Worm (Caenorhabditis elegans): ENCODE results near the gene ddo-3.
A peak's percentile ranks its signal among the peaks of the same experiment; 100 is the strongest.

Gene ddo-3

DNA sequence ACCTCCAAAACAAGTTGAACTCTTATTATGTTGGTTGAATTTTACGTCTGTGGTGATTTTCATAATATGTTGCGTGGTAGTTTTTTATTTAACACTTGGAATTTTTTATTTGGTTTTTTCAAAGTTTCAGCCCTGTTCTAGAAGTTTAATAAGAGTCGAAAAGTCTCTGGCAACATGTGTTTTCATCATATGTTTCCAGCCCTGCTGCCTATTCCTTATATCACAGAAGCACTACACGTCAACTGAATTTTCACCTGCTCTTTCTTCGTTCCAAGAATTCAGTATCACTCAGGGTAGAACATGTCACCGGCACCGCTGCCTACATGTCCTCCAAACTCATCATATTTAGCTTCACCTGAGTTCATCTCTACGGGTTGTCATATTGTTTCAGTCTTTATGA is 22.9 kb downstream of the ddo-3 start, which contains the start of gene srh-40:
TSS of gene srh-40 (plus strand) at position 301 of the 400 bp plus-strand sequence.
- TF ChIP-seq ceh-20 (GFP tag; IDR thresholded peaks at IDR 0.05) (no peak), pha-4 (GFP tag; IDR thresholded peaks at IDR 0.05) (no peak), pha-4 (tag; optimal IDR thresholded peaks at IDR 0.05) (no peak), ztf-7 (tag; optimal IDR thresholded peaks at IDR 0.05) (no peak), mxl-2 (GFP tag; conservative IDR thresholded peaks at IDR 0.05) (no peak), mep-1 (tag; optimal IDR thresholded peaks at IDR 0.05) (no peak)

DNA sequence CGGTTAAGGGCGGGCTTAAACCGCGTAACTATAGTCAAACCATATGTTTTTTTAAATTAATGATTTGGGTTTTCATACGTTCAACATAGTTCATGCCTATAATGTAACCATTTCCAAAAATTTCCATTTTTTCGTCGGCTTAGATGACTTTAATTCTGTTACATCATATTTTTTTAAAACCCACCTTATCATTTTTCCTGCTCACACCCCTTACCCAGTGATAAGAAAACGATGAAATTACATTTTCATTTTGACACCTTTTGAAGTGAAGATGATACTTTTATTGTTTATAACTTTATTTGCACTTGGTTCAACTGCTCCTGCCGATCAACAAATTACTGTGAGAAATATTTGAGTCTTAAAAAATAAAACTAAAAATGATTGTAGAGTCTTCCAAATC is 24.6 kb downstream of the ddo-3 start, which contains the start of gene ctsa-4.2:
TSS of gene ctsa-4.2 (plus strand) at position 247 of the 400 bp plus-strand sequence.
- TF ChIP-seq unc-62 (GFP tag; optimal IDR thresholded peaks at IDR 0.05 in 1 of 2) (no peak), unc-62 (tag; optimal IDR thresholded peaks at IDR 0.05) (no peak), ztf-7 (tag; optimal IDR thresholded peaks at IDR 0.05) (peak; percentile 74), daf-8 (GFP tag; IDR thresholded peaks at IDR 0.05) (no peak), daf-16 (GFP tag; optimal IDR thresholded peaks at IDR 0.05) (no peak), daf-16 (tag; optimal IDR thresholded peaks at IDR 0.05) (peak; percentile 57), nhr-25 (tag; optimal IDR thresholded peaks at IDR 0.05; ENCODE audit: borderline replicate concordance, insufficient read depth) (no peak), pqm-1 (tag; optimal IDR thresholded peaks at IDR 0.05) (peak; percentile 81), ces-1 (GFP tag; optimal IDR thresholded peaks at IDR 0.05) (no peak), nhr-28 (tag; optimal IDR thresholded peaks at IDR 0.05) (peak; percentile 31), skn-1 (tag; optimal IDR thresholded peaks at IDR 0.05) (no peak), spr-3 (GFP tag; optimal IDR thresholded peaks at IDR 0.05) (no peak), hlh-11 (tag; optimal IDR thresholded peaks at IDR 0.05) (peak; percentile 39), mdl-1 (tag; optimal IDR thresholded peaks at IDR 0.05) (no peak), ZK546.5 (tag; optimal IDR thresholded peaks at IDR 0.05) (no peak), jun-1 (tag; optimal IDR thresholded peaks at IDR 0.05) (no peak), ztf-11 (tag; optimal IDR thresholded peaks at IDR 0.05) (no peak), zfp-2 (tag; optimal IDR thresholded peaks at IDR 0.05) (no peak), nhr-77 (tag; optimal IDR thresholded peaks at IDR 0.05) (no peak), vab-7 (GFP tag; IDR thresholded peaks at IDR 0.05) (no peak), D1046.2 (GFP tag; IDR thresholded peaks at IDR 0.05) (no peak), daf-19 (GFP tag; conservative IDR thresholded peaks at IDR 0.05) (no peak), dve-1 (tag; optimal IDR thresholded peaks at IDR 0.05; ENCODE audit: insufficient read depth) (peak; percentile 59), saeg-2 (GFP tag; IDR thresholded peaks at IDR 0.05) (no peak), snpc-1.2 (GFP tag; IDR thresholded peaks at IDR 0.05) (no peak)

DNA sequence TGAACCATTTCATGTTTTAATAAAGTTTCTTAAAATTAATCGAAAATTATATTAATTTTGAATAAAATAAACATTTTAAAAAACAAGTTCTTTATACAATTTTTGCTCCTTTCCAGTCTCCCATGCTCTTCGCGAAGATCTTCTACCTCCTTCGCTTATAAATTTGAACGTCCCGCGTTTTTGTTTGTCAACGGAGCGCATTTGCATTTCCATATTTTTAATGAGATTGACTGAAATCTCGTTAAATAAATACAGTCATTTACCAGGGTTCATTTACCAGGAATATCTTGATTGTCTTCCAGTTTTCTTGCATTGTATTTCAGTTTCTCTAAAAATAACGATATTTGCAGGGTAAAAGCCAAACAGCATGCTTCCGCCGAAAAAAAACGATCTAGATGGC is 27.4 kb downstream of the ddo-3 start, which contains the start of gene cmtr-2:
TSS of gene cmtr-2 (plus strand) at position 351 of the 400 bp plus-strand sequence.
- TF ChIP-seq lin-29 (GFP tag; IDR thresholded peaks at IDR 0.05) (no peak), gei-8 (GFP tag; optimal IDR thresholded peaks at IDR 0.05) (no peak), mdt-29 (GFP tag; IDR thresholded peaks at IDR 0.05) (no peak), T26A8.4 (GFP tag; IDR thresholded peaks at IDR 0.05) (no peak), egl-27 (tag; optimal IDR thresholded peaks at IDR 0.05) (no peak), snpc-1.2 (GFP tag; IDR thresholded peaks at IDR 0.05) (no peak), T20F7.1 (GFP tag; optimal IDR thresholded peaks at IDR 0.05) (peak; percentile 31), mep-1 (tag; optimal IDR thresholded peaks at IDR 0.05) (peak; percentile 67), aly-2 (tag; optimal IDR thresholded peaks at IDR 0.05) (no peak), dmd-6 (GFP tag; IDR thresholded peaks at IDR 0.05) (no peak), ZK546.5 (tag; optimal IDR thresholded peaks at IDR 0.05) (no peak), ceh-20 (GFP tag; IDR thresholded peaks at IDR 0.05) (no peak), nhr-28 (tag; optimal IDR thresholded peaks at IDR 0.05) (no peak), lir-3 (tag; optimal IDR thresholded peaks at IDR 0.05) (no peak), hlh-30 (tag; optimal IDR thresholded peaks at IDR 0.05; ENCODE audit: insufficient read depth) (peak; percentile 11), nhr-6 (tag; optimal IDR thresholded peaks at IDR 0.05) (no peak), dve-1 (tag; optimal IDR thresholded peaks at IDR 0.05; ENCODE audit: insufficient read depth) (peak; percentile 50), ctbp-1 (GFP tag; IDR thresholded peaks at IDR 0.05) (no peak), lsy-2 (tag; optimal IDR thresholded peaks at IDR 0.05) (peak in 1 of 2 experiments; percentile 70), attf-4 (tag; optimal IDR thresholded peaks at IDR 0.05) (no peak), aha-1 (tag) (peak; percentile 97), madf-9 (GFP tag; conservative IDR thresholded peaks at IDR 0.05) (no peak), rbr-2 (tag; optimal IDR thresholded peaks at IDR 0.05) (peak; percentile 12), unc-39 (tag; optimal IDR thresholded peaks at IDR 0.05) (no peak), mes-2 (tag; optimal IDR thresholded peaks at IDR 0.05; ENCODE audit: poor library complexity, severe bottlenecking) (peak; percentile 79), dpl-1 (GFP tag; optimal IDR thresholded peaks at IDR 0.05) (peak; percentile 92)

Measured in whole organism, L4 larva.